Fruit fly (Drosophila melanogaster) whole organism, embryonic: ENCODE measurements around the gene CG45544.

Experiments used
- Bteb2 ChIP-seq: fragments of 200-800 bp; sonication (Bioruptor generic); optimal IDR thresholded peaks from 2 replicates; lab custom pipeline; 2016; ENCODE audit warnings: missing biosample characterization, missing genetic modification characterization
- CG10209 ChIP-seq: fragments of 200-800 bp; sonication (Bioruptor generic); optimal IDR thresholded peaks from 3 replicates; lab custom pipeline; 2017; ENCODE audit warnings: missing biosample characterization, mild to moderate bottlenecking, missing genetic modification characterization, missing genetic modification reagents
- CG10366 ChIP-seq: fragments of 200-800 bp; sonication (Bioruptor generic); IDR thresholded peaks from 2 replicates; pipeline ENCODE4 v1.3.6; 2022; ENCODE audit warnings: missing biosample characterization, missing genetic modification characterization
- CG11093 ChIP-seq: fragments of 200-800 bp; sonication (Bioruptor generic); IDR thresholded peaks from 3 replicates; pipeline ENCODE4 v1.3.6; 2022; ENCODE audit warnings: missing biosample characterization, missing genetic modification characterization
- CG12104 ChIP-seq: fragments of 200-800 bp; sonication (Bioruptor generic); optimal IDR thresholded peaks from 3 replicates; lab custom pipeline; 2016; ENCODE audit warnings: missing biosample characterization, missing genetic modification characterization
- CG13424 ChIP-seq: fragments of 200-800 bp; sonication (Bioruptor generic); optimal IDR thresholded peaks from 2 replicates; lab custom pipeline; 2019; ENCODE audit warnings: missing biosample characterization, mild to moderate bottlenecking, missing genetic modification characterization, moderate library complexity
- CG15073 ChIP-seq: fragments of 200-800 bp; sonication (Bioruptor generic); optimal IDR thresholded peaks from 2 replicates; lab custom pipeline; 2016; ENCODE audit warnings: missing biosample characterization, missing genetic modification characterization
- CG15479 ChIP-seq: fragments of 200-800 bp; sonication (Bioruptor generic); optimal IDR thresholded peaks from 3 replicates; lab custom pipeline; 2019; ENCODE audit warnings: missing biosample characterization, mild to moderate bottlenecking, missing genetic modification characterization, moderate library complexity
- CG17361 ChIP-seq: fragments of 200-800 bp; sonication (Bioruptor generic); IDR thresholded peaks from 3 replicates; pipeline ENCODE4 v1.3.6; 2022; ENCODE audit warnings: missing biosample characterization, missing genetic modification characterization
- CG1832 ChIP-seq: fragments of 200-800 bp; sonication (Bioruptor generic); optimal IDR thresholded peaks from 2 replicates; lab custom pipeline; 2017; ENCODE audit warnings: missing biosample characterization, mild to moderate bottlenecking, missing genetic modification characterization, inconsistent platforms
- CG2199 ChIP-seq: fragments of 200-800 bp; sonication (Bioruptor generic); IDR thresholded peaks from 3 replicates; pipeline ENCODE4 v1.3.6; 2022; ENCODE audit warnings: missing biosample characterization, missing genetic modification characterization
- CG30431 ChIP-seq: fragments of 200-800 bp; sonication (Bioruptor generic); optimal IDR thresholded peaks from 2 replicates; lab custom pipeline; 2017; ENCODE audit warnings: missing biosample characterization, missing genetic modification characterization
- CG32767 ChIP-seq: fragments of 200-800 bp; sonication (Bioruptor generic); IDR thresholded peaks from 2 replicates; pipeline ENCODE4 v1.3.6; 2022; ENCODE audit warnings: missing biosample characterization, missing genetic modification characterization
- CG34376 ChIP-seq: fragments of 200-800 bp; sonication (Bioruptor generic); optimal IDR thresholded peaks from 2 replicates; lab custom pipeline; 2018; ENCODE audit warnings: missing biosample characterization, mild to moderate bottlenecking, missing genetic modification characterization
- CG34422 ChIP-seq: fragments of 200-800 bp; sonication (Bioruptor generic); IDR thresholded peaks from 3 replicates; pipeline ENCODE4 v1.3.6; 2022; ENCODE audit warnings: missing biosample characterization, missing genetic modification characterization
- CG3847 ChIP-seq: fragments of 200-800 bp; sonication (Bioruptor generic); IDR thresholded peaks from 2 replicates; pipeline ENCODE4 v1.3.6; 2022; ENCODE audit warnings: missing biosample characterization, missing genetic modification characterization
- CG4328 ChIP-seq: fragments of 200-800 bp; sonication (Bioruptor generic); optimal IDR thresholded peaks from 3 replicates; lab custom pipeline; 2017; ENCODE audit warnings: missing biosample characterization, missing genetic modification reagents, missing genetic modification characterization
- CG43689 ChIP-seq: fragments of 200-800 bp; sonication (Bioruptor generic); IDR thresholded peaks from 2 replicates; pipeline ENCODE4 v1.3.6; 2022; ENCODE audit warnings: missing biosample characterization, missing genetic modification characterization
- CG6854 ChIP-seq: fragments of 200-800 bp; sonication (Bioruptor generic); optimal IDR thresholded peaks from 3 replicates; lab custom pipeline; 2017; ENCODE audit warnings: missing biosample characterization, mild to moderate bottlenecking, missing genetic modification characterization
- CG8765 ChIP-seq: fragments of 200-800 bp; sonication (Bioruptor generic); IDR thresholded peaks from 2 replicates; pipeline ENCODE4 v1.3.6; 2022; ENCODE audit warnings: missing biosample characterization, missing genetic modification characterization
- CG9609 ChIP-seq: fragments of 200-800 bp; sonication (Bioruptor generic); optimal IDR thresholded peaks from 3 replicates; lab custom pipeline; 2016; ENCODE audit warnings: missing biosample characterization, missing genetic modification characterization
- Dip2 ChIP-seq: fragments of 200-800 bp; sonication (Bioruptor generic); IDR thresholded peaks from 2 replicates; pipeline ENCODE4 v1.3.6; 2022; ENCODE audit warnings: missing biosample characterization, missing genetic modification characterization
- MESR4 ChIP-seq: fragments of 200-800 bp; sonication (Bioruptor generic); optimal IDR thresholded peaks from 2 replicates; lab custom pipeline; 2018; ENCODE audit warnings: missing biosample characterization, mild to moderate bottlenecking, missing genetic modification characterization, moderate library complexity
- Myb ChIP-seq: fragments of 200-800 bp; sonication (Bioruptor generic); optimal IDR thresholded peaks from 2 replicates; lab custom pipeline; 2016; ENCODE audit warnings: missing biosample characterization, missing genetic modification characterization
- Optix ChIP-seq: fragments of 200-800 bp; sonication (Bioruptor generic); IDR thresholded peaks from 3 replicates; pipeline ENCODE4 v1.3.6; 2022; ENCODE audit warnings: missing biosample characterization, missing genetic modification characterization
- Scr ChIP-seq: fragments of 200-800 bp; sonication (Bioruptor generic); IDR thresholded peaks from 2 replicates; pipeline ENCODE4 v1.3.6; 2022; ENCODE audit warnings: missing biosample characterization, missing genetic modification characterization; ENCODE audit not compliant: partially characterized antibody
- Sry-β ChIP-seq: fragments of 200-800 bp; sonication (Bioruptor generic); optimal IDR thresholded peaks from 2 replicates; lab custom pipeline; 2018; ENCODE audit warnings: missing biosample characterization, mild to moderate bottlenecking, missing genetic modification characterization, moderate library complexity
- Xbp1 ChIP-seq: fragments of 200-800 bp; sonication (Bioruptor generic); optimal IDR thresholded peaks from 3 replicates; lab custom pipeline; 2016; ENCODE audit warnings: missing biosample characterization, mild to moderate bottlenecking, missing genetic modification characterization
- ato ChIP-seq: fragments of 200-800 bp; sonication (Bioruptor generic); IDR thresholded peaks from 2 replicates; pipeline ENCODE4 v1.3.6; 2022; ENCODE audit warnings: missing biosample characterization, missing genetic modification characterization; ENCODE audit not compliant: partially characterized antibody
- az2 ChIP-seq: fragments of 200-800 bp; sonication (Bioruptor generic); optimal IDR thresholded peaks from 3 replicates; lab custom pipeline; 2016; ENCODE audit warnings: missing biosample characterization, missing genetic modification characterization
- bcd ChIP-seq: fragments of 200-800 bp; sonication (Bioruptor generic); optimal IDR thresholded peaks from 2 replicates; lab custom pipeline; 2017; ENCODE audit warnings: missing biosample characterization, mild to moderate bottlenecking, missing genetic modification characterization
- bowl ChIP-seq: fragments of 200-800 bp; sonication (Bioruptor generic); IDR thresholded peaks from 2 replicates; pipeline ENCODE4 v1.3.6; 2022; ENCODE audit warnings: missing biosample characterization, missing genetic modification characterization
- caup ChIP-seq: fragments of 200-800 bp; sonication (Bioruptor generic); optimal IDR thresholded peaks from 3 replicates; lab custom pipeline; 2017; ENCODE audit warnings: missing biosample characterization, mild to moderate bottlenecking, missing genetic modification characterization, moderate library complexity; ENCODE audit not compliant: severe bottlenecking
- chif ChIP-seq, 2 experiments: fragments of 200-800 bp; sonication (Bioruptor generic); optimal IDR thresholded peaks; 3 replicates each; lab custom pipeline; 2016; ENCODE audit warnings: missing biosample characterization in 2 of 2, missing genetic modification characterization in 2 of 2
- ems ChIP-seq: fragments of 200-800 bp; sonication (Bioruptor generic); optimal IDR thresholded peaks from 3 replicates; lab custom pipeline; 2016; ENCODE audit warnings: missing biosample characterization, missing genetic modification characterization
- eve ChIP-seq, 2 experiments: fragments of >200 bp; optimal IDR thresholded peaks; 2 replicates each; lab custom pipeline; 2017; ENCODE audit warnings: missing biosample characterization in 2 of 2, missing genetic modification characterization in 2 of 2
- gcm2 ChIP-seq: fragments of 200-800 bp; sonication (Bioruptor generic); optimal IDR thresholded peaks from 2 replicates; lab custom pipeline; 2016; ENCODE audit warnings: missing biosample characterization, missing genetic modification characterization
- ham ChIP-seq: fragments of 200-800 bp; sonication (Bioruptor generic); IDR thresholded peaks from 2 replicates; pipeline ENCODE4 v1.3.6; 2022; ENCODE audit warnings: missing biosample characterization, missing genetic modification characterization
- ken ChIP-seq: fragments of 200-800 bp; sonication (Bioruptor generic); IDR thresholded peaks from 3 replicates; pipeline ENCODE4 v1.3.6; 2022; ENCODE audit warnings: missing biosample characterization, missing genetic modification characterization
- klu ChIP-seq: fragments of 200-800 bp; sonication (Bioruptor generic); IDR thresholded peaks from 2 replicates; pipeline ENCODE4 v1.3.6; 2022; ENCODE audit warnings: missing biosample characterization, missing genetic modification characterization
- lilli ChIP-seq: fragments of 200-800 bp; sonication (Bioruptor generic); optimal IDR thresholded peaks from 3 replicates; lab custom pipeline; 2016; ENCODE audit warnings: missing biosample characterization, missing genetic modification characterization
- oc ChIP-seq: fragments of 200-800 bp; sonication (Bioruptor generic); optimal IDR thresholded peaks from 2 replicates; lab custom pipeline; 2018; ENCODE audit warnings: missing biosample characterization, mild to moderate bottlenecking, missing genetic modification characterization, moderate library complexity
- sd ChIP-seq: fragments of 200-800 bp; sonication (Bioruptor generic); optimal IDR thresholded peaks from 3 replicates; lab custom pipeline; 2018; ENCODE audit warnings: missing biosample characterization, mild to moderate bottlenecking, missing genetic modification characterization, moderate library complexity
- sim ChIP-seq: fragments of 200-800 bp; sonication (Bioruptor generic); IDR thresholded peaks from 2 replicates; pipeline ENCODE4 v1.3.6; 2022; ENCODE audit warnings: missing biosample characterization, missing genetic modification characterization
- sisA ChIP-seq: fragments of 200-800 bp; sonication (Bioruptor generic); IDR thresholded peaks from 2 replicates; pipeline ENCODE4 v1.3.6; 2022; ENCODE audit warnings: missing biosample characterization, missing genetic modification characterization
- so ChIP-seq: fragments of 200-800 bp; sonication (Bioruptor generic); IDR thresholded peaks from 3 replicates; pipeline ENCODE4 v1.3.6; 2022; ENCODE audit warnings: missing biosample characterization, missing genetic modification characterization
- sqz ChIP-seq: fragments of 200-800 bp; sonication (Bioruptor generic); optimal IDR thresholded peaks from 3 replicates; lab custom pipeline; 2018; ENCODE audit warnings: missing biosample characterization, mild to moderate bottlenecking, missing genetic modification characterization
- tup ChIP-seq: fragments of 200-800 bp; sonication (Bioruptor generic); optimal IDR thresholded peaks from 2 replicates; lab custom pipeline; 2016; ENCODE audit warnings: missing biosample characterization, mild to moderate bottlenecking, missing genetic modification characterization, moderate library complexity
- vfl ChIP-seq: fragments of 200-800 bp; sonication (Bioruptor generic); optimal IDR thresholded peaks from 2 replicates; lab custom pipeline; 2016; ENCODE audit warnings: missing biosample characterization, missing genetic modification characterization
- wdn ChIP-seq: fragments of 200-800 bp; sonication (Bioruptor generic); IDR thresholded peaks from 2 replicates; pipeline ENCODE4 v1.3.6; 2022; ENCODE audit warnings: missing biosample characterization, missing genetic modification characterization
- yki ChIP-seq: fragments of >200 bp; optimal IDR thresholded peaks from 3 replicates; lab custom pipeline; 2018
- z ChIP-seq: fragments of 200-800 bp; sonication (Bioruptor generic); IDR thresholded peaks from 3 replicates; pipeline ENCODE4 v1.3.6; 2022; ENCODE audit warnings: missing biosample characterization, missing genetic modification characterization

Gene CG45544

DNA sequence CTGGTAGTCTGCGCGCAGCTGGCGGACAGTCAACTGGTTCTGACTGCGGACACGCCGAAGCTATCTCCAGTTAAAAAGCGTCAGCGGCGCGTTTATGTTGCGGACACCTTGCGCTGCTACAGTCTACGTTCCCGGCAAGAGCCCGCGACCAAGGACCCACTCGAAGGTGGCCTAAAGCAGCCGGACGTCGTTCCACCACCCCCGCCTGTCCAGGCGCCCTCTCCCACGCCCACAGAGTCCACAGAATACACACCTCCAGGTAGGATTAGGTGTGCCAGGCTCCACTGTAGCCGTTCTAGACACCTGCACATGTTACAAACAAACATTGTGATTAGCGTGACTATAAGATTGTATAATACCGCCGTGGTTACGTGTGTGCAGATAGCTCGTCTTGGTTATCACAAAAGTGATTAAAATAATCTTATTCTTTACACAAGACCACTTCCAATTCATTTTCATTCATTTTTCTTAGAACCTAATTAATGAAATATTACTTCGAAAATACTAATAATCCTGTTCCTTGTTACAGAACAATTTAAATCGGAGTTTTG is 25.7 kb upstream of the CG45544 start:
- TF ChIP-seq sim (GFP tag; lab: Robert Waterston, UW) (no peak), CG9609 (no peak), CG3847 (GFP tag; lab: Robert Waterston, UW) (peak; percentile 44; the same call in 1 of the 2 replicates), MESR4 (no peak), caup (GFP tag; lab: Kevin White, UChicago) (no peak), sd (tag; lab: Kevin White, UChicago) (no peak), CG43689 (no peak), Scr (GFP tag; lab: Robert Waterston, UW) (no peak), bcd (GFP tag; lab: Kevin White, UChicago) (no peak), CG6854 (GFP tag; lab: Kevin White, UChicago) (no peak), vfl (GFP tag; lab: Kevin White, UChicago) (no peak), lilli (no peak), CG32767 (GFP tag; lab: Robert Waterston, UW) (no peak), ems (GFP tag; lab: Kevin White, UChicago) (no peak), z (GFP tag; lab: Robert Waterston, UW) (no peak), Optix (GFP tag; lab: Robert Waterston, UW) (no peak), CG12104 (GFP tag; lab: Kevin White, UChicago) (no peak), CG15479 (GFP tag; lab: Kevin White, UChicago) (no peak), CG10209 (GFP tag; lab: Kevin White, UChicago) (no peak), CG15073 (no peak), Xbp1 (GFP tag; lab: Kevin White, UChicago) (no peak), eve (GFP tag; optimal IDR thresholded peaks at IDR 0.05; lab: Kevin White, UChicago) (no peak), wdn (GFP tag; lab: Robert Waterston, UW) (peak; percentile 37; the same call in 1 of the 2 replicates), CG13424 (tag; lab: Kevin White, UChicago) (no peak), yki (lab: Kevin White, UChicago) (no peak), CG1832 (no peak), Myb (no peak), CG10366 (GFP tag; lab: Robert Waterston, UW) (no peak), Sry-β (GFP tag; lab: Kevin White, UChicago) (no peak), so (GFP tag; lab: Robert Waterston, UW) (no peak), oc (tag; lab: Kevin White, UChicago) (no peak), chif (GFP tag; optimal IDR thresholded peaks at IDR 0.05; lab: Kevin White, UChicago) (no peak), tup (no peak), klu (GFP tag; lab: Robert Waterston, UW) (no peak), Bteb2 (GFP tag; lab: Kevin White, UChicago) (no peak), ken (GFP tag; lab: Robert Waterston, UW) (no peak), sisA (GFP tag; lab: Robert Waterston, UW) (0 out of 2 replicates have a peak, but pooled peaks have one; percentile 27), CG8765 (0 out of 2 replicates have a peak, but pooled peaks have one; percentile 7), sqz (GFP tag; lab: Kevin White, UChicago) (no peak), az2 (GFP tag; lab: Kevin White, UChicago) (no peak), CG34376 (GFP tag; lab: Kevin White, UChicago) (no peak), CG11093 (GFP tag; lab: Robert Waterston, UW) (no peak), ato (GFP tag; lab: Robert Waterston, UW) (no peak), ham (GFP tag; lab: Robert Waterston, UW) (no peak), CG4328 (GFP tag; lab: Kevin White, UChicago) (no peak), bowl (no peak), CG2199 (GFP tag; lab: Robert Waterston, UW) (no peak), Dip2 (no peak), CG30431 (GFP tag; lab: Kevin White, UChicago) (no peak), CG34422 (GFP tag; lab: Robert Waterston, UW) (0 out of 3 replicates have a peak, but pooled peaks have one; percentile 19), CG17361 (GFP tag; lab: Robert Waterston, UW) (no peak), gcm2 (GFP tag; lab: Kevin White, UChicago) (no peak)
